Fruit fly (Drosophila melanogaster) S2 (cell line): Measurements from ENCODE around the gene CG17544.

Source experiments
- CG8478 ChIP-seq: fragments of >200 bp; optimal IDR thresholded peaks from 2 replicates; lab custom pipeline; 2018
- CTCF ChIP-seq, 2 experiments: fragments of >200 bp; optimal IDR thresholded peaks; 2 replicates each; lab custom pipeline; 2018

DNA sequence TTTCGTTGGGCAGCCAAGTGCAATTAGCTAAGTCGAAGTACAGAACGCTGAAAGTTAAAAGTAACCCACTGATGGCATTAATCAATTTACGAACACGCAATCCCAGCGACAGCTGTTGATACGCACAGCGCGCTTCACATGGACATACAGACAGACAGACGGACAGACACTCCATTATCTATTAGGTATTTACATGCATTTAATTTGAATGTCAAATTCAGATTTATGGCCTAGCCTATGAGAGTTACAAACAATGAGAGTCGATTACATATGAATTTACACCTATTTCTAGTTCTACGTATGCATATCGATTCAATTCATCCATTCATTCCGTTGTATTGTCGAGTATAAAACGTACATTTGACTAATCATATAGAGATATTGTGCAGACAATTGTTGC lies 44.3 kb upstream of the CG17544 start, which contains the start of gene CG10237:
- TF ChIP-seq CTCF (optimal IDR thresholded peaks at IDR 0.05; lab: Kevin White, UChicago) (no peak), CG8478 (lab: Kevin White, UChicago) (no peak)
